Worm (Caenorhabditis elegans): Measurements from ENCODE around the gene T07G12.2.

The T07G12.2 gene

DNA sequence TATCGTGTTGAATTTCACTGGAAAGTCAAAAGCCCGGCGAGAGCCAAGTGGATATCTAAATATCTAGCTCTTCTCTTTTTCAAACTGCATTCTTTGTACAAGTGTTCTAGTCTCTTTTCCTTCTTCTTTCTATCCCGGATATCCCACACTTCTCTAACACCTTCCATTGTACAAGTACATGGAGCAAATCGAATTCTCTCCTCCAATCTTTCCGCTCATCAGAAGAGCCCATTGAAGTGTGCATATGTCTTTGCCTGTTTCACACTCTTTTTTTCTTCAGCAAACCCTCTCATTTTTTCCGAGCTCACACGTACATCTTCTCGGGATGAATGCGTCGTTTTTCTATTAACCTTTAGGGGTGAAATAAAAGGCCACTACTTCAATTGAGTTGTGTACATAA, 43.0 kb downstream of the T07G12.2 start:
- no peak for TF ChIP-seq ztf-3 (GFP tag; optimal IDR thresholded peaks at IDR 0.05)
- no peak for TF ChIP-seq ekl-4 (GFP tag; IDR thresholded peaks at IDR 0.05)
- TF ChIP-seq tbp1 (GFP tag; optimal IDR thresholded peaks at IDR 0.05): no peak
- TF ChIP-seq gei-17 (GFP tag; optimal IDR thresholded peaks at IDR 0.05): no peak
- no peak for TF ChIP-seq ceh-100 (GFP tag; IDR thresholded peaks at IDR 0.05)
- TF ChIP-seq rpc-1 (optimal IDR thresholded peaks at IDR 0.05): no peak
- no peak for TF ChIP-seq rpc-1 (tag; optimal IDR thresholded peaks at IDR 0.05)
- no peak for TF ChIP-seq ccch-3 (GFP tag; optimal IDR thresholded peaks at IDR 0.05)
- no peak for TF ChIP-seq nfyb-1 (GFP tag; IDR thresholded peaks at IDR 0.05)
- TF ChIP-seq attf-3 (GFP tag; conservative IDR thresholded peaks at IDR 0.05): no peak
- no peak for TF ChIP-seq lin-35 (GFP tag; optimal IDR thresholded peaks at IDR 0.05)
- no peak for TF ChIP-seq him-1 (tag; optimal IDR thresholded peaks at IDR 0.05)
- no peak for TF ChIP-seq sdz-38 (tag; optimal IDR thresholded peaks at IDR 0.05)
- TF ChIP-seq F33H1.4 (GFP tag; IDR thresholded peaks at IDR 0.05): no peak
- TF ChIP-seq unc-62 (GFP tag; optimal IDR thresholded peaks at IDR 0.05): no peak
- TF ChIP-seq nhr-179 (tag; optimal IDR thresholded peaks at IDR 0.05): no peak
- TF ChIP-seq lir-1 (GFP tag; conservative IDR thresholded peaks at IDR 0.05): no peak
- TF ChIP-seq B0019.2 (GFP tag; conservative IDR thresholded peaks at IDR 0.05): no peak
- no peak for TF ChIP-seq ama-1 (optimal IDR thresholded peaks at IDR 0.05)
- TF ChIP-seq ama-1 (GFP tag; optimal IDR thresholded peaks at IDR 0.05): no peak
- TF ChIP-seq F10E7.11 (tag; optimal IDR thresholded peaks at IDR 0.05): no peak

DNA sequence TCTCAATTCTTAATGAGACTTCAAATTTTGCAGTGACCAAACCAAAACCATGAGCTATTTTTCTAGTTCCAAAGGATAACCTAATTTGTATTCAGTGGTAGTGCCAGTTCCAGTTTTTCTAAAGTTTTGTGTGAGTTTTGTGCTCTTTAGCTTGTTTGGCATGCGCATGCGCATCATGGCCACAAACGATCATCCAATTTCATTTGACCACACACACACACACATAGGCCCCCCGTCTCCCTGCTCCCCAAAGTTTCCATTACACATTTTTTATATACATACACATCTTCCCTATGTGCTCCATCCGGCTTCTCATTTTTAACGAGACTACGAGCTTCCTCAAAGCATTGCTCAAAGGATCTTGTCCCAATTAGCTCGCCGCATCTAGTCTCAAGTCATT, 44.0 kb downstream of the T07G12.2 start:
- no peak for TF ChIP-seq unc-130 (GFP tag; optimal IDR thresholded peaks at IDR 0.05)
- no peak for TF ChIP-seq lag-1 (GFP tag; IDR thresholded peaks at IDR 0.05)
- TF ChIP-seq ztf-22 (GFP tag; optimal IDR thresholded peaks at IDR 0.05): no peak
- no peak for TF ChIP-seq C06A6.2 (GFP tag; conservative IDR thresholded peaks at IDR 0.05)
- no peak for TF ChIP-seq rec-8 (tag; optimal IDR thresholded peaks at IDR 0.05)
- TF ChIP-seq tlf-1 (GFP tag; optimal IDR thresholded peaks at IDR 0.05): no peak
- TF ChIP-seq rpc-1 (optimal IDR thresholded peaks at IDR 0.05): no peak
- TF ChIP-seq rpc-1 (tag; optimal IDR thresholded peaks at IDR 0.05): no peak
- no peak for TF ChIP-seq nfyb-1 (GFP tag; IDR thresholded peaks at IDR 0.05)

DNA sequence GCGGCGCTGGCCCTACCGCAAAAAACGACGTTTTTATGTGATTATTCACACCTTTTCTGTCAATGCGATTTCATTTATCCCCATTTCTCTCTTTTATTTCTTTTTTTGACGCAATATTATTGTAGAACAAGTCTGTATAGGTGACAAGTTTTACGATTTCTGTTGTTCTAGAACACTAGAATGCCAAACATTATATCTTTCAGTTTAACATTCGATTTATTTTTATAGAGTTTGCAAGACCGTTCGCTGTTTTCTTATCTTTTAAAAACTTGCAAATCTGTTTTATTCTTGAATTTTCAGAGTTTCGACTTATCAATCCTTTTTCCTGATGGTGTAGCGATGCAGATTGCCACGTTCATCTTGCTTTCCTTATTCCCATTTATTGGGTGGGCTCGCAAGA, 45.5 kb downstream of the T07G12.2 start, which contains the start of gene efn-2:
Gene efn-2, plus strand, starts transcription at position 301 of the 400 bp plus-strand sequence.
- TF ChIP-seq egl-44 (GFP tag; IDR thresholded peaks at IDR 0.05): no peak
- TF ChIP-seq lsl-1 (GFP tag; optimal IDR thresholded peaks at IDR 0.05): no peak
- TF ChIP-seq madf-8 (GFP tag; conservative IDR thresholded peaks at IDR 0.05): no peak
- no peak for TF ChIP-seq F57A8.1 (GFP tag; optimal IDR thresholded peaks at IDR 0.05)
- TF ChIP-seq efl-1 (GFP tag; optimal IDR thresholded peaks at IDR 0.05): no peak
- TF ChIP-seq attf-3 (GFP tag; conservative IDR thresholded peaks at IDR 0.05): no peak
- no peak for TF ChIP-seq dpl-1 (GFP tag; optimal IDR thresholded peaks at IDR 0.05)
- no peak for TF ChIP-seq mel-28 (tag; optimal IDR thresholded peaks at IDR 0.05; ENCODE audit: borderline replicate concordance)
- TF ChIP-seq cebp-2 (GFP tag; IDR thresholded peaks at IDR 0.05): no peak
- no peak for TF ChIP-seq fkh-3 (tag; optimal IDR thresholded peaks at IDR 0.05)

DNA sequence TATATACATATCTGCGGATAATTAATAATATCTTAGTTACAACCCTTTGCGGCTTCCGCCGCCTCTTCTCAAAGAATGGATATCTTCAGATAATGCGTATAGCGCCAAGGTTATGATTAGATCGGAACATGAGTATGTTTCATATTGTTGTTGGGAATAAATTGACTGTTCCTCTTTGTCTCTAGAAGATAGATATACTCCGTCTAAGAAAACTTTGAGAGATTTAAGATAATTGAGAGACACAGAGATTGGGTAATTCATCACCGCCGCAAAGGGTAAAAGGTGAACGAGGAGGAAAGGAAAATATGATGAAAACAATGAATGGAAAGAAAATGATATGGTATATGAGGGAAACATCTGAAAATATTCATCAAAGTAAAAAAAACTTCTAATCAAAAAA, 46.1 kb downstream of the T07G12.2 start:
- no peak for TF ChIP-seq Y53G8AR.9 (GFP tag; conservative IDR thresholded peaks at IDR 0.05)
- no peak for TF ChIP-seq snpc-4 (GFP tag; optimal IDR thresholded peaks at IDR 0.05)
- TF ChIP-seq snpc-4 (tag; optimal IDR thresholded peaks at IDR 0.05): no peak
- TF ChIP-seq lin-40 (tag; optimal IDR thresholded peaks at IDR 0.05): no peak
- no peak for TF ChIP-seq lin-35 (GFP tag; optimal IDR thresholded peaks at IDR 0.05)
- TF ChIP-seq nfyb-1 (GFP tag; IDR thresholded peaks at IDR 0.05): no peak
- TF ChIP-seq repo-1 (tag; optimal IDR thresholded peaks at IDR 0.05): no peak
- no peak for TF ChIP-seq F10E7.11 (tag; optimal IDR thresholded peaks at IDR 0.05)
- TF ChIP-seq tlf-1 (GFP tag; optimal IDR thresholded peaks at IDR 0.05): no peak
- TF ChIP-seq lsl-1 (GFP tag; optimal IDR thresholded peaks at IDR 0.05): no peak
- no peak for TF ChIP-seq hsf-1 (GFP tag; IDR thresholded peaks at IDR 0.05)
- no peak for TF ChIP-seq mcd-1 (GFP tag; IDR thresholded peaks at IDR 0.05)
- no peak for TF ChIP-seq madf-6 (GFP tag; IDR thresholded peaks at IDR 0.05)
- no peak for TF ChIP-seq F49E8.2 (tag; optimal IDR thresholded peaks at IDR 0.05; ENCODE audit: insufficient read depth)
- TF ChIP-seq hlh-12 (tag; optimal IDR thresholded peaks at IDR 0.05): no peak
- no peak for TF ChIP-seq T26A5.8 (tag; optimal IDR thresholded peaks at IDR 0.05)
